Worm (Caenorhabditis elegans): ENCODE results near the gene vkmt-1.

DNA sequence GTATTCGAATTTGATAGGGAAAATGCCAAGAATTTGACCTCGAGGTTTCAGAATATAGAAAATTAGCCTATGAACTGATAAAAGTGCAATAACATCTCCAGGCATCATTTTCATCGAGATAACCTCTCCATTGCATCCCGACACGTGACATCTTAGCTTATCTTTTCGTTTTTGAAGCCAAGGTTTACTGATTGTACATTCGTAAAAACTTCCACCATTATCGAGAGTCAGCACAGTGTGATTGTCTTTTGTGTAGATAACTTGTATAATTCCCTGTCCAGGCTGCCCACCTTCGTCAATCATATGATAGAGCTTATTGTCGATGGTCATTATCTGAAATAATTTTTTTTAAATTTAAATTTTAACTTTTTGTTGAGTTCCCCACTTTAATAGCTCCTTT is 4.2 kb upstream of the vkmt-1 start:
- TF ChIP-seq dao-5 (tag; optimal IDR thresholded peaks at IDR 0.05) (no peak), him-1 (tag; optimal IDR thresholded peaks at IDR 0.05) (no peak), W03F9.2 (tag; optimal IDR thresholded peaks at IDR 0.05) (no peak)
